Worm (Caenorhabditis elegans): ENCODE data around the gene F16H6.7.

ce11 chrV:18188328-18188727 is 20.6 kb downstream of the F16H6.7 start, which contains the start of gene clec-245:
- TF ChIP-seq ztf-29 (GFP tag; IDR thresholded peaks at IDR 0.05) (no peak), klf-2 (GFP tag; conservative IDR thresholded peaks at IDR 0.05) (no peak), tab-1 (GFP tag; IDR thresholded peaks at IDR 0.05) (no peak), flt-1 (GFP tag; IDR thresholded peaks at IDR 0.05) (no peak), T22C8.4 (GFP tag; IDR thresholded peaks at IDR 0.05) (no peak)

Data from whole organism, midembryonic.